Fruit fly (Drosophila melanogaster) whole organism, adult: ENCODE results near the gene mtrm.

Source experiments
- CG11617 ChIP-seq: fragments of 200-800 bp; sonication (Bioruptor generic); optimal IDR thresholded peaks from 2 replicates; lab custom pipeline; 2017; ENCODE audit warnings: mild to moderate bottlenecking, missing biosample characterization, missing genetic modification reagents, missing genetic modification characterization
- CG12768 ChIP-seq: fragments of 200-800 bp; sonication (Bioruptor generic); optimal IDR thresholded peaks from 2 replicates; lab custom pipeline; 2017; ENCODE audit warnings: missing biosample characterization, missing genetic modification characterization, mild to moderate bottlenecking, moderate library complexity, missing genetic modification reagents
- CG14711 ChIP-seq: fragments of 200-800 bp; sonication (Bioruptor generic); optimal IDR thresholded peaks from 2 replicates; lab custom pipeline; 2018; ENCODE audit warnings: missing biosample characterization, mild to moderate bottlenecking, missing genetic modification characterization, moderate library complexity
- CG1620 ChIP-seq: fragments of 200-800 bp; sonication (Bioruptor generic); optimal IDR thresholded peaks from 2 replicates; lab custom pipeline; 2016; ENCODE audit warnings: missing biosample characterization, missing genetic modification characterization
- CG5204 ChIP-seq: fragments of 200-800 bp; sonication (Bioruptor generic); optimal IDR thresholded peaks from 2 replicates; lab custom pipeline; 2016; ENCODE audit warnings: missing biosample characterization, missing genetic modification characterization
- CG7045 ChIP-seq: fragments of 200-800 bp; sonication (Bioruptor generic); optimal IDR thresholded peaks from 2 replicates; lab custom pipeline; 2017; ENCODE audit warnings: missing biosample characterization, mild to moderate bottlenecking, missing genetic modification characterization
- Clk ChIP-seq: fragments of 200-800 bp; sonication (Bioruptor generic); optimal IDR thresholded peaks from 2 replicates; lab custom pipeline; 2017; ENCODE audit warnings: missing biosample characterization, missing genetic modification characterization
- Crg-1 ChIP-seq: fragments of 200-800 bp; sonication (Bioruptor generic); optimal IDR thresholded peaks from 2 replicates; lab custom pipeline; 2016; ENCODE audit warnings: missing biosample characterization, missing genetic modification characterization
- Hr96 ChIP-seq: fragments of 200-800 bp; sonication (Bioruptor generic); optimal IDR thresholded peaks from 2 replicates; lab custom pipeline; 2016; ENCODE audit warnings: missing biosample characterization, missing genetic modification characterization
- cic ChIP-seq: fragments of 200-800 bp; sonication (Bioruptor generic); optimal IDR thresholded peaks from 2 replicates; lab custom pipeline; 2017; ENCODE audit warnings: missing biosample characterization, mild to moderate bottlenecking, missing genetic modification characterization, moderate library complexity
- kay ChIP-seq: fragments of 200-800 bp; sonication (Bioruptor generic); peaks from one replicate; lab custom pipeline; 2016; ENCODE audit warnings: missing biosample characterization, missing genetic modification characterization, borderline replicate concordance
- ovo ChIP-seq: fragments of 200-800 bp; sonication (Bioruptor generic); optimal IDR thresholded peaks from 2 replicates; lab custom pipeline; 2016; ENCODE audit warnings: missing biosample characterization, missing genetic modification characterization
- pad ChIP-seq: fragments of 200-800 bp; sonication (Bioruptor generic); optimal IDR thresholded peaks from 3 replicates; lab custom pipeline; 2017; ENCODE audit warnings: missing biosample characterization, missing genetic modification characterization, mild to moderate bottlenecking, moderate library complexity, missing genetic modification reagents
- tj ChIP-seq: fragments of 200-800 bp; sonication (Bioruptor generic); optimal IDR thresholded peaks from 3 replicates; lab custom pipeline; 2017; ENCODE audit warnings: missing biosample characterization, mild to moderate bottlenecking, missing genetic modification characterization, moderate library complexity

DNA sequence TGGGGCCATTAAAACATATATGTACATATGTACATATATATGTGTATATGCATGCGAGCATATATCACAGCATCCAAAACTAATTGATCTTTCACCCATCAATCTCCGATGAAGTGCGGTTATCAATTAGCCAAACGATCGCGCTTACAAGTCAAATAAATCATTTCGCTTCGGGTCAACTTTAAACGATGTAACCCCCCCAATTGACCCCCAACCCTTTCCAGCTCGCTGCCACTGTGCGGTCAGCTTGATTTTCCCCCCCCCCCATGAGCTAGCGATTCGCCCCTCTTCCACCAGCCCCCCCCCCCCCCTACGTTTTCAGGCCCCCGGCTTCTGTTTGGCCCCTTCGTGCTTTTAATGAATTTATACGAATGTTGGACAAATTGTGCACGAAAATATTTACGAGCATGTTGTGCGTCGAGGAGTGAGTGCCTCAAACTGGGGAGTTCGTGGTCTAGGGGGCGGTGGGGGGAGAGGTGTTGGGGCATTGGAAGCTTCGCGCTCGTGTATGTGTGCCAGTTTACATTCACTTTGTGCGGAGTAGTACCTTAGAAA is 6.9 kb downstream of the mtrm start:
- TF ChIP-seq tj (GFP tag; lab: Kevin White, UChicago) (no peak), Hr96 (GFP tag; lab: Kevin White, UChicago) (no peak), cic (no peak), Crg-1 (no peak), ovo (GFP tag; lab: Kevin White, UChicago) (no peak), CG7045 (GFP tag; lab: Kevin White, UChicago) (no peak), CG12768 (GFP tag; lab: Kevin White, UChicago) (no peak), CG11617 (no peak), CG5204 (GFP tag; lab: Kevin White, UChicago) (no peak), kay (no peak), CG14711 (tag; lab: Kevin White, UChicago) (no peak), CG1620 (GFP tag; lab: Kevin White, UChicago) (no peak), Clk (GFP tag; lab: Kevin White, UChicago) (no peak), pad (no peak)
